Fruit fly (Drosophila melanogaster): ENCODE data around the gene Crg-1.

Crg-1 gene

dm6 chrX:3747566-3747965, 45.5 kb upstream of the Crg-1 start (continued):
- TF ChIP-seq ss (GFP tag; optimal IDR thresholded peaks at IDR 0.05) (no peak), CG15336 (GFP tag; IDR thresholded peaks at IDR 0.05) (no peak), CG34406 (GFP tag; optimal IDR thresholded peaks at IDR 0.05) (no peak), Sox102F (GFP tag; optimal IDR thresholded peaks at IDR 0.05) (no peak), Eip78C (GFP tag) (peak; percentile 36), Hr39 (GFP tag; optimal IDR thresholded peaks at IDR 0.05) (no peak), Hr38 (GFP tag; optimal IDR thresholded peaks at IDR 0.05) (no peak), acj6 (GFP tag; optimal IDR thresholded peaks at IDR 0.05) (no peak), CG8119 (GFP tag; IDR thresholded peaks at IDR 0.05) (no peak), CG16779 (tag; optimal IDR thresholded peaks at IDR 0.05) (no peak), spab (GFP tag; optimal IDR thresholded peaks at IDR 0.05) (no peak), CG6792 (GFP tag; optimal IDR thresholded peaks at IDR 0.05) (no peak)

DNA sequence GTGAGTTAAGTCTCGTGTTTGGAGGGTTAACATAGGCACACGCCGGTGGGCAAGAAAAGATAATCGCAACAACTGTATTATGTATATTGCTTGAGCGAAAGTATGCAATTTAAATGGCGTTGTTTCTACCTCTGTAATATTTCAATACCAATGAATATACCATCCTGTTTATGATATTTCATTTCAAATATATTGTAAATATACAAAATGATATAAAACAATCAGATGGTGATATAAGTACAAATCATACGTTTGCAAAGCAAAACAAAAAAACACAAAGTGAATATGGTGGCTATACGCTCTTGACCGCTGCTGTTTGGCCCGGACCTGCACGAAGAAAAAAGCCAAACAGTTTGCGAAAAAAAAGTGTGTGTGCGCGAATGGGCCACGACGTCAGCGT, 44.8 kb upstream of the Crg-1 start:
- TF ChIP-seq CG3032 (tag; optimal IDR thresholded peaks at IDR 0.05) (peak; percentile 95), CG3919 (GFP tag; optimal IDR thresholded peaks at IDR 0.05) (peak; percentile 90), CG8119 (GFP tag; IDR thresholded peaks at IDR 0.05) (peak; percentile 96), Hr39 (GFP tag; optimal IDR thresholded peaks at IDR 0.05) (peak; percentile 75), dsx (GFP tag; optimal IDR thresholded peaks at IDR 0.05; ENCODE audit: poor library complexity, severe bottlenecking) (peak; percentile 90), CG6276 (GFP tag; optimal IDR thresholded peaks at IDR 0.05) (peak; percentile 96), svp (GFP tag) (peak; percentile 94), Eip78C (GFP tag) (peak; percentile 98), CG4318 (GFP tag; optimal IDR thresholded peaks at IDR 0.05) (peak; percentile 92), Ets21C (GFP tag; optimal IDR thresholded peaks at IDR 0.05) (peak; percentile 67), eg (GFP tag; IDR thresholded peaks at IDR 0.05) (peak; percentile 88), CG15336 (GFP tag; IDR thresholded peaks at IDR 0.05) (peak; percentile 96), CG7368 (GFP tag; optimal IDR thresholded peaks at IDR 0.05) (peak; percentile 82), Met (GFP tag; optimal IDR thresholded peaks at IDR 0.05) (peak; percentile 89), vri (GFP tag; optimal IDR thresholded peaks at IDR 0.05) (peak; percentile 70), CG1621 (tag; optimal IDR thresholded peaks at IDR 0.05) (peak; percentile 87), CG6808 (GFP tag; optimal IDR thresholded peaks at IDR 0.05) (peak; percentile 94), dac (GFP tag; optimal IDR thresholded peaks at IDR 0.05) (peak; percentile 83), Eip75B (GFP tag; optimal IDR thresholded peaks at IDR 0.05) (peak; percentile 83), CG6792 (GFP tag; optimal IDR thresholded peaks at IDR 0.05) (peak; percentile 89), CG6163 (GFP tag; IDR thresholded peaks at IDR 0.05) (peak; percentile 86), CG11294 (GFP tag; IDR thresholded peaks at IDR 0.05) (peak; percentile 83), spab (GFP tag; optimal IDR thresholded peaks at IDR 0.05) (peak; percentile 91), Blimp-1 (GFP tag; optimal IDR thresholded peaks at IDR 0.05) (peak; percentile 64), pdm3 (GFP tag; optimal IDR thresholded peaks at IDR 0.05) (peak; percentile 88), cyc (GFP tag; optimal IDR thresholded peaks at IDR 0.05) (peak; percentile 81), Sox102F (GFP tag; optimal IDR thresholded peaks at IDR 0.05) (peak; percentile 84), Lpt (GFP tag; optimal IDR thresholded peaks at IDR 0.05) (peak; percentile 75), CG11762 (GFP tag; optimal IDR thresholded peaks at IDR 0.05; ENCODE audit: insufficient read depth) (peak; percentile 85), acj6 (GFP tag; optimal IDR thresholded peaks at IDR 0.05) (peak; percentile 90), OdsH (GFP tag; optimal IDR thresholded peaks at IDR 0.05) (peak; percentile 92), ss (GFP tag; optimal IDR thresholded peaks at IDR 0.05) (peak; percentile 90 to 95), CG34406 (GFP tag; optimal IDR thresholded peaks at IDR 0.05) (peak; percentile 89), CG9139 (GFP tag; optimal IDR thresholded peaks at IDR 0.05) (peak; percentile 91), topi (GFP tag; optimal IDR thresholded peaks at IDR 0.05) (peak; percentile 91), salr (GFP tag; optimal IDR thresholded peaks at IDR 0.05) (peak; percentile 75 to 90), fkh (GFP tag; optimal IDR thresholded peaks at IDR 0.05) (peak; percentile 1), Sox15 (GFP tag; optimal IDR thresholded peaks at IDR 0.05) (peak; percentile 82), achi (GFP tag; optimal IDR thresholded peaks at IDR 0.05) (peak; percentile 89), Hr4 (GFP tag; optimal IDR thresholded peaks at IDR 0.05) (peak; percentile 87), Ets96B (tag; optimal IDR thresholded peaks at IDR 0.05) (peak; percentile 95), Hr38 (GFP tag; optimal IDR thresholded peaks at IDR 0.05) (no peak), Smox (GFP tag; optimal IDR thresholded peaks at IDR 0.05) (peak; percentile 88), CG31627 (GFP tag; optimal IDR thresholded peaks at IDR 0.05) (peak; percentile 78), Gug (GFP tag; IDR thresholded peaks at IDR 0.05) (peak; percentile 83), CG16779 (tag; optimal IDR thresholded peaks at IDR 0.05) (peak; percentile 91), esn (GFP tag; optimal IDR thresholded peaks at IDR 0.05) (peak; percentile 90), CG32006 (GFP tag; optimal IDR thresholded peaks at IDR 0.05) (peak; percentile 95)
